Worm (Caenorhabditis elegans) whole organism, L1 larva: ENCODE data around the gene nmat-1.

Experiments used
- aly-2 ChIP-seq: fragments of 150-350 bp; optimal IDR thresholded peaks from 2 replicates; lab custom pipeline; 2014; ENCODE audit warnings: missing biosample characterization, missing genetic modification characterization
- ama-1 ChIP-seq: fragments of 150-350 bp; optimal IDR thresholded peaks from 2 replicates; lab custom pipeline; 2014
- blmp-1 ChIP-seq: fragments of 150-350 bp; optimal IDR thresholded peaks from 2 replicates; lab custom pipeline; 2014; ENCODE audit warnings: missing biosample characterization, missing genetic modification characterization
- ceh-63 ChIP-seq: fragments of 200-800 bp; sonication (Bioruptor generic); optimal IDR thresholded peaks from 2 replicates; lab custom pipeline; 2018; ENCODE audit warnings: mild to moderate bottlenecking, missing genetic modification characterization, missing compliant biosample characterization
- ceh-82 ChIP-seq, 3 experiments: fragments of 150-350 bp in 1 of 3; sonication (generic microtip) in 2 of 3; optimal IDR thresholded peaks; 2 replicates each; lab custom pipeline; 2014 to 2017; ENCODE audit warnings: missing biosample characterization in 3 of 3, missing genetic modification characterization in 3 of 3
- ceh-90 ChIP-seq: sonication (generic microtip); optimal IDR thresholded peaks from 2 replicates; lab custom pipeline; 2016; ENCODE audit warnings: missing genetic modification characterization, missing compliant biosample characterization
- ces-1 ChIP-seq: fragments of 150-350 bp; optimal IDR thresholded peaks from 2 replicates; lab custom pipeline; 2014; ENCODE audit warnings: missing biosample characterization, missing genetic modification reagents, missing genetic modification characterization
- dsc-1 ChIP-seq: sonication (generic microtip); optimal IDR thresholded peaks from 2 replicates; lab custom pipeline; 2016; ENCODE audit warnings: mild to moderate bottlenecking, missing genetic modification characterization, missing compliant biosample characterization
- efl-1 ChIP-seq, 4 experiments: fragments of 150-350 bp; optimal IDR thresholded peaks in 3 of 4; peaks in 1 of 4; 1 replicate in 1 of 4; 2 replicates in 3 of 4; lab custom pipeline; 2014; ENCODE audit warnings: missing biosample characterization in 2 of 4, missing genetic modification characterization in 2 of 4, missing genetic modification reagents in 2 of 4
- efl-3 ChIP-seq: fragments of 200-800 bp; sonication (Bioruptor generic); optimal IDR thresholded peaks from 2 replicates; lab custom pipeline; 2018; ENCODE audit warnings: mild to moderate bottlenecking, missing genetic modification characterization, missing compliant biosample characterization
- elt-3 ChIP-seq, 6 experiments: fragments of 150-350 bp in 1 of 6; sonication (generic microtip); optimal IDR thresholded peaks; 2 replicates each; lab custom pipeline; 2017 to 2018; ENCODE audit warnings: missing biosample characterization in 6 of 6, missing genetic modification characterization in 6 of 6, inconsistent platforms in 1 of 6
- ets-5 ChIP-seq: fragments of 200-800 bp; sonication (Bioruptor generic); IDR thresholded peaks from 2 replicates; pipeline ENCODE4 v1.3.6; 2022; ENCODE audit warnings: missing genetic modification characterization, missing compliant biosample characterization
- fkh-4 ChIP-seq: sonication (generic microtip); optimal IDR thresholded peaks from 2 replicates; lab custom pipeline; 2016; ENCODE audit warnings: missing compliant biosample characterization, missing genetic modification characterization, borderline replicate concordance
- fkh-8 ChIP-seq: sonication (generic microtip); optimal IDR thresholded peaks from 2 replicates; lab custom pipeline; 2016; ENCODE audit warnings: mild to moderate bottlenecking, missing genetic modification characterization, missing compliant biosample characterization
- isw-1 ChIP-seq: fragments of 200-800 bp; sonication (Bioruptor generic); IDR thresholded peaks from 2 replicates; pipeline ENCODE4 v1.3.6; 2022; ENCODE audit warnings: missing genetic modification characterization, missing compliant biosample characterization
- lin-13 ChIP-seq: fragments of 150-350 bp; optimal IDR thresholded peaks from 2 replicates; lab custom pipeline; 2014; ENCODE audit warnings: missing biosample characterization, missing genetic modification reagents, missing genetic modification characterization
- lin-14 ChIP-seq: fragments of 200-800 bp; sonication (Bioruptor generic); optimal IDR thresholded peaks from 2 replicates; lab custom pipeline; 2018; ENCODE audit warnings: mild to moderate bottlenecking, missing genetic modification characterization, moderate library complexity, missing compliant biosample characterization
- lir-3 ChIP-seq: sonication (generic microtip); optimal IDR thresholded peaks from 2 replicates; lab custom pipeline; 2016; ENCODE audit warnings: mild to moderate bottlenecking, missing genetic modification characterization, moderate library complexity, missing compliant biosample characterization; ENCODE audit not compliant: poor library complexity
- mef-2 ChIP-seq: fragments of 150-350 bp; optimal IDR thresholded peaks from 2 replicates; lab custom pipeline; 2014; ENCODE audit warnings: missing biosample characterization, missing genetic modification characterization
- nhr-19 ChIP-seq: fragments of 200-800 bp; sonication (Bioruptor generic); conservative IDR thresholded peaks from 2 replicates; pipeline ENCODE4 v1.3.6; 2022; ENCODE audit warnings: missing genetic modification characterization, missing compliant biosample characterization
- nhr-20 ChIP-seq: sonication (generic microtip); optimal IDR thresholded peaks from 2 replicates; lab custom pipeline; 2016; ENCODE audit warnings: mild to moderate bottlenecking, missing genetic modification characterization, missing compliant biosample characterization
- nhr-237 ChIP-seq: fragments of 150-350 bp; optimal IDR thresholded peaks from 2 replicates; lab custom pipeline; 2014; ENCODE audit warnings: missing biosample characterization, missing genetic modification characterization
- nhr-47 ChIP-seq: sonication (generic microtip); optimal IDR thresholded peaks from 2 replicates; lab custom pipeline; 2016; ENCODE audit warnings: mild to moderate bottlenecking, missing genetic modification characterization, moderate library complexity, missing compliant biosample characterization
- nhr-71 ChIP-seq: sonication (generic microtip); optimal IDR thresholded peaks from 2 replicates; lab custom pipeline; 2016; ENCODE audit warnings: mild to moderate bottlenecking, missing genetic modification characterization, moderate library complexity, missing compliant biosample characterization
- nhr-77 ChIP-seq: fragments of 150-350 bp; optimal IDR thresholded peaks from 2 replicates; lab custom pipeline; 2014; ENCODE audit warnings: missing biosample characterization, missing genetic modification characterization
- nhr-84 ChIP-seq: sonication (generic microtip); optimal IDR thresholded peaks from 2 replicates; lab custom pipeline; 2017; ENCODE audit warnings: missing biosample characterization, missing genetic modification characterization
- nhr-90 ChIP-seq: sonication (generic microtip); optimal IDR thresholded peaks from 2 replicates; lab custom pipeline; 2016; ENCODE audit warnings: mild to moderate bottlenecking, missing genetic modification characterization, missing compliant biosample characterization; ENCODE audit not compliant: poor library complexity
- pag-3 ChIP-seq: sonication (generic microtip); optimal IDR thresholded peaks from 2 replicates; lab custom pipeline; 2017; ENCODE audit warnings: missing genetic modification characterization, mild to moderate bottlenecking, missing compliant biosample characterization, antibody characterized with exemption, borderline replicate concordance; ENCODE audit not compliant: insufficient read depth
- pax-3 ChIP-seq: fragments of 200-800 bp; sonication (Bioruptor generic); optimal IDR thresholded peaks from 2 replicates; lab custom pipeline; 2018; ENCODE audit warnings: mild to moderate bottlenecking, missing genetic modification characterization, moderate library complexity, missing compliant biosample characterization
- pqm-1 ChIP-seq: sonication (generic microtip); optimal IDR thresholded peaks from 3 replicates; lab custom pipeline; 2017; ENCODE audit warnings: missing biosample characterization, missing genetic modification characterization
- rnt-1 ChIP-seq: sonication (generic microtip); optimal IDR thresholded peaks from 2 replicates; lab custom pipeline; 2016; ENCODE audit warnings: mild to moderate bottlenecking, missing genetic modification characterization, moderate library complexity, missing compliant biosample characterization
- snpc-4 ChIP-seq: fragments of 150-350 bp; optimal IDR thresholded peaks from 2 replicates; lab custom pipeline; 2014; ENCODE audit warnings: missing biosample characterization, missing genetic modification characterization
- sox-4 ChIP-seq: sonication (generic microtip); optimal IDR thresholded peaks from 2 replicates; lab custom pipeline; 2016; ENCODE audit warnings: missing genetic modification characterization, missing compliant biosample characterization
- sup-37 ChIP-seq: fragments of 200-800 bp; sonication (Bioruptor generic); optimal IDR thresholded peaks from 2 replicates; lab custom pipeline; 2018; ENCODE audit warnings: mild to moderate bottlenecking, missing genetic modification characterization, missing compliant biosample characterization
- tbx-2 ChIP-seq: sonication (generic microtip); optimal IDR thresholded peaks from 2 replicates; lab custom pipeline; 2016; ENCODE audit warnings: missing genetic modification characterization, missing compliant biosample characterization
- vab-15 ChIP-seq: sonication (generic microtip); optimal IDR thresholded peaks from 2 replicates; lab custom pipeline; 2017; ENCODE audit warnings: missing genotype, mild to moderate bottlenecking, missing genetic modification characterization, missing compliant biosample characterization
- xbp-1 ChIP-seq: sonication (generic microtip); optimal IDR thresholded peaks from 2 replicates; lab custom pipeline; 2016; ENCODE audit warnings: missing genetic modification characterization, missing compliant biosample characterization
- ztf-11 ChIP-seq, 2 experiments: sonication (generic microtip); optimal IDR thresholded peaks; 2 replicates each; lab custom pipeline; 2016 to 2017; ENCODE audit warnings: missing genetic modification characterization in 2 of 2, missing biosample characterization in 1 of 2, missing compliant biosample characterization in 1 of 2

nmat-1 gene

DNA sequence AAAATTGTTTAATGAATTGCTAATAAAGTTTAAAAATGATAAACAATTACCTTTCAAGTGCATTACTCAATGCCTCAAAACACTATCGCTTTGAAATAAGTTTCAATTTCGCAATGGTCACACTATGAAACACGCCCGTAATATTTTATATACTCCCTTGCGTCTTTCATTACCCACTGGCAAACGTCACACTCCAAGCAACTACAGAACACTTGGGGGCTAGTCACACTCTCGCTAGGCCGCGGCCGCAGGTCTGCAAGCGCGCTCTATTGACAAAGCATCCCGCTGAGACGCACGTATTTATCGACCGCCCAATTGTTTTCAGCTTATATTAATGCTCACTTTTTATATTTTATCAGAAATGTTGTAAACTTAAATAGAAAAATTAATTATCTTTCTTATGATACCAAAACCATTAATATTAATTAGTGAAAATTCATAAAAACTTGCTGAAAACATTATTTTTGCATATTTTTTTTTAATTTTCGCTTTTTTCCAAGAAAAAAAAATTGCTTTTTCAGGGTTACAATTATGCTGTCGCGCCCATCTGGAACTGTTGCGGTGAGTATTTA lies at the start of gene nmat-1, which contains the start of gene ucr-2.1 (continued):
- peak; percentile 90 for TF ChIP-seq nhr-71 (tag; lab: Kevin White, UChicago)
- no peak for TF ChIP-seq efl-3
- TF ChIP-seq nhr-77 (tag; lab: Kevin White, UChicago): peak; percentile 62
- TF ChIP-seq efl-1 (optimal IDR thresholded peaks at IDR 0.05; lab: Kevin White, UChicago): peak; percentile 54 to 58
- peak in 1 of 2 experiments; percentile 45 for TF ChIP-seq efl-1 (GFP tag; optimal IDR thresholded peaks at IDR 0.05 in 1 of 2; lab: Kevin White, UChicago)
- peak; percentile 78 for TF ChIP-seq lir-3 (tag; lab: Kevin White, UChicago)
- TF ChIP-seq xbp-1: peak; percentile 87
- TF ChIP-seq isw-1 (GFP tag; lab: Robert Waterston, UW): peak; percentile 12; the same call in 1 of the 2 replicates
- no peak for TF ChIP-seq ceh-63 (GFP tag; lab: Kevin White, UChicago)
- peak; percentile 93 for TF ChIP-seq nhr-20 (tag; lab: Kevin White, UChicago)
- no peak for TF ChIP-seq aly-2 (tag; lab: Kevin White, UChicago)

DNA sequence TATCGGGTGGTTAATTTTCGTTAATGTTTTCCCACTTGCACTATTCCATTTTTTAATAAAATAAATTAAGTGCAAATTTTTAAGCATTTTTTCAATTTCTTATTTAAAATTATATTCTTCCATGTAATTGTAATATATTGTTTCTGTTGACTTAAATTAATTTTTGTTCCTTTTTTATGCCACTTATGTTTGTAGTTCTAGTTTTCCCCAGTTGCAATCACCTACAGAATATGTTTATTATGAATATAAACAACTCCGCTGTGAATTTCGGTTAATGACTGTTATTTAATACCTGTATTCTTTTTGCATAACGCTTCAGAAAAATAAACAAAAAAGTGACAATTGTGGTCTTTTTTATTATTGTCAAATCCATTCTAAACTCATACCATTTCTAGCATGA lies 47.1 kb upstream of the nmat-1 start, which contains the start of gene lgc-23:
lgc-23 (plus strand) TSS at position 301 of the 400 bp plus-strand sequence.
- TF ChIP-seq xbp-1: no peak
- TF ChIP-seq ceh-90 (tag; lab: Kevin White, UChicago): no peak
- TF ChIP-seq sox-4 (tag; lab: Kevin White, UChicago): no peak
- no peak for TF ChIP-seq nhr-84 (tag; lab: Kevin White, UChicago)

DNA sequence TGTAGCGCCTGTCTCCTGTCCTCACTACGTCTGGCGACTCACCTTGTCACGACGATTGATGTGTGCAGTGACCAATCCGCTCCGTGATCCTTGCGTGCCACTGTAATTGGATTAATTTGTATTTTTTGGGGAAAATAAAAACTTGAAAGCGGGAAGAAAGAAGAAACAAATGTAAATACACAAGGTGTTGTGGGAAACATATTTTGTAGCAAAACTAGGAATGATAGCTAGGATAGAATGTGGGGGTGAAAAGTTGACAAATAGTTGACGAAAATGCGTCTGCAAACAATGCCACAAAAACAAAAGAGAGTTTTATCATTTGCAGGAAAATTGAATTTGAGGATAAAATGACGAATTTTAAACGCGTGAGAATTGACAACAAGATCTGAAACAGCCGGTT lies 39.1 kb upstream of the nmat-1 start, which contains the start of gene B0198.3:
B0198.3 (minus strand) TSS at position 101 of the 400 bp plus-strand sequence.
- TF ChIP-seq pax-3 (tag; lab: Kevin White, UChicago) (no peak), ztf-11 (tag; optimal IDR thresholded peaks at IDR 0.05; lab: Kevin White, UChicago) (no peak)
- TF ChIP-seq, all 84 proteins: peak for 0

DNA sequence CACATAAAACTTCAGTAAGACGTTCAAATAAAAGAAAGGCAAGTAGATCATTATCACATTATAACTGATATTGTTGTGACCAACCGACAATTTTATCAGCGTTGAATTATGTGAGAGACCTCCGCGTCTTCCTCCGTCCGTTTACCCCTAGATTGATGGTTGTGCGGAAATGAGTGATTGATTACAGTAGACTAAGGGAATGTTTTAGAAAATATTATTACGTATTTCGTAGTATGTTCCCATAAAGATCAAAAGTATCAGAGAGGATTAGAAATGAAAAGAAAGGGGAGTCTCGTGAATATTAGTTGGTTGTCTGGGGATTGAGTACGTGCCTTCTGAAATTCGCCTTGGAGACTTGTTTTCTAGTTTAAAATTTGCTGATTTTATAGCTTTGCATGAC lies 20.9 kb upstream of the nmat-1 start:
- TF ChIP-seq fkh-8 (tag; lab: Kevin White, UChicago) (peak; percentile 49), elt-3 (tag; optimal IDR thresholded peaks at IDR 0.05; lab: Kevin White, UChicago) (peak in 2 of 6 experiments; percentile 21 to 57), blmp-1 (tag; lab: Kevin White, UChicago) (peak; percentile 23), nhr-90 (tag; lab: Kevin White, UChicago) (no peak), nhr-47 (tag; lab: Kevin White, UChicago) (no peak), xbp-1 (no peak), pag-3 (no peak), nhr-71 (tag; lab: Kevin White, UChicago) (peak; percentile 28), sup-37 (GFP tag; lab: Kevin White, UChicago) (no peak), lin-14 (GFP tag; lab: Kevin White, UChicago) (peak; percentile 51)
- TF ChIP-seq, all 84 proteins: peak for 5

DNA sequence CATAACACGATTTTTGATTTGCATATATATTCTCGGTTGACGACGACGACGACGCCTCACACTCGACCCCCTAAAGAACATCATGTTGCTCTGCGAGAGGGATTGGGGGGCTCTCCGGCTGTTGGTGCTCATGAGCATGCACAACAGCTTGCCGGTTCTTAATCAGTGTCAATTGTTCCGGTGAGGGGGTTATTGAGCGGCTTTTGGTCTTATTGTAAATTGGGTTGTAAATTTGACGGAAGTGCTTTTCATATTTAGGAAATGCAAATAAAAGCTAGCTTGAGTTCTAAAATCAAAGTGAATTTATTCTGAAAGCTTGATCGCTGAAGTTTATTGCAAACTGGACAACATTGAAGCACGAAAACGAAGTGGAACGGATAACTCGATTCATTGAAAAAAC lies 20.1 kb upstream of the nmat-1 start:
- TF ChIP-seq dsc-1 (tag; lab: Kevin White, UChicago) (peak; percentile 4), pqm-1 (no peak)
- TF ChIP-seq, all 84 proteins: peak for 1

DNA sequence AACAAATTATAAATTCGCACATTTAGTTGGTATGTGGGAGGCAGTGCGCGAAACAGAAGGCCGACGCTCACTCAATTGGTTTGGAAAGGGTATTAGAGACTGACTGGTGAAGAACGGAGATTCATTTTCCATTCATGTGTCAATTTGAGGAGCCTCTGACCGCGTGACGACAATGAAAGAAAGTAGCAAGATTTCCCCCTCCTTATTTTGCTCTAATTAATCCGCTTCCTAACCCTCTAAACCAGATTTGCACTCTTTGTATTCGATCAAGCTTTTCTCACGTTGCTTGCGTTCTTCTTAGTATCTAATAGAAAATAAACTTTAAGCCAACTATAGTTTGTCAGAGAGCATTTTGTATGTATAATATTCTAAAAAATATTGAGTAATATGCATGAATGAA lies 18.3 kb upstream of the nmat-1 start:
- no peak for TF ChIP-seq ets-5 (GFP tag; lab: Robert Waterston, UW)
- peak; percentile 75 for TF ChIP-seq dsc-1 (tag; lab: Kevin White, UChicago)
- TF ChIP-seq, all 84 proteins: peak for 1

DNA sequence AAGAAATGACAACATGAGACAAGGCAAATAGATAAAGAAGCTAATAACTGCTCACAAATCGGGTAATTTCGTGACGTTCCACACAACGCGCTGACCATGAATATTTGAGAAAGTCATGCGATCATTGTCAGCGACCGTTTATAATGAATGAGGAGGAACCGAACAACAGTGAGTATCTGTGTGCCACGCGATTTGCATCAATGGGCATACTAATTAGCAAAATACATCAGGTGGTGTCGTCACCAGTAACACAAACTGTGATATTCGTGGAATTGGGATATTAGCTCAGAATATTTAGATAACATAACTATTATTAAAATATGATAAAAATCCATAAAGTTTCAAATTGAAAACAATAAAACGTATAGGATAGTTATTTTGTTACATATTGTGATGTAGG lies 16.8 kb upstream of the nmat-1 start:
- TF ChIP-seq rnt-1 (tag; lab: Kevin White, UChicago) (no peak), snpc-4 (tag; lab: Kevin White, UChicago) (no peak), nhr-19 (GFP tag; lab: Robert Waterston, UW) (no peak), ztf-11 (tag; optimal IDR thresholded peaks at IDR 0.05; lab: Kevin White, UChicago) (peak in 1 of 2 experiments; percentile 1), nhr-71 (tag; lab: Kevin White, UChicago) (peak; percentile 52), mef-2 (no peak), tbx-2 (tag; lab: Kevin White, UChicago) (no peak), lin-13 (GFP tag; lab: Kevin White, UChicago) (no peak), ces-1 (GFP tag; lab: Kevin White, UChicago) (no peak), vab-15 (no peak), dsc-1 (tag; lab: Kevin White, UChicago) (peak; percentile 88), ama-1 (lab: Kevin White, UChicago) (no peak), fkh-8 (tag; lab: Kevin White, UChicago) (peak; percentile 76), ceh-82 (tag; optimal IDR thresholded peaks at IDR 0.05; lab: Kevin White, UChicago) (no peak), lin-14 (GFP tag; lab: Kevin White, UChicago) (peak; percentile 40), fkh-4 (tag; lab: Kevin White, UChicago) (peak; percentile 7), nhr-237 (no peak), nhr-47 (tag; lab: Kevin White, UChicago) (peak; percentile 34)
